Fruit fly (Drosophila melanogaster) whole organism, embryonic: ENCODE data around the gene Nubp1.

ENCODE experiments used
- Awh ChIP-seq: fragments of 200-800 bp; sonication (Bioruptor generic); IDR thresholded peaks from 2 replicates; pipeline ENCODE4, ENCODE4 v1.3.6; 2022; ENCODE audit warnings: missing biosample characterization, missing genetic modification characterization
- Bdp1 ChIP-seq: fragments of 200-800 bp; sonication (Bioruptor generic); optimal IDR thresholded peaks from 3 replicates; lab custom pipeline; 2016; ENCODE audit warnings: missing biosample characterization, missing genetic modification characterization
- CG10209 ChIP-seq: fragments of 200-800 bp; sonication (Bioruptor generic); optimal IDR thresholded peaks from 3 replicates; lab custom pipeline; 2017; ENCODE audit warnings: missing biosample characterization, mild to moderate bottlenecking, missing genetic modification characterization, missing genetic modification reagents
- CG10366 ChIP-seq: fragments of 200-800 bp; sonication (Bioruptor generic); IDR thresholded peaks from 2 replicates; pipeline ENCODE4 v1.3.6; 2022; ENCODE audit warnings: missing biosample characterization, missing genetic modification characterization
- CG10959 ChIP-seq: fragments of 200-800 bp; sonication (Bioruptor generic); IDR thresholded peaks from 2 replicates; pipeline ENCODE4 v1.3.6; 2022; ENCODE audit warnings: missing biosample characterization, missing genetic modification characterization
- CG11247 ChIP-seq: fragments of 200-800 bp; sonication (Bioruptor generic); IDR thresholded peaks from 2 replicates; pipeline ENCODE4 v1.3.6; 2022; ENCODE audit warnings: missing biosample characterization, missing genetic modification characterization
- CG1233 ChIP-seq: fragments of 200-800 bp; sonication (Bioruptor generic); optimal IDR thresholded peaks from 4 replicates; lab custom pipeline; 2018; ENCODE audit warnings: missing biosample characterization, mild to moderate bottlenecking, missing genetic modification characterization
- CG14710 ChIP-seq: fragments of 200-800 bp; sonication (Bioruptor generic); optimal IDR thresholded peaks from 3 replicates; lab custom pipeline; 2019; ENCODE audit warnings: missing biosample characterization, mild to moderate bottlenecking, missing genetic modification characterization, moderate library complexity
- CG14965 ChIP-seq: fragments of 200-800 bp; sonication (Bioruptor generic); optimal IDR thresholded peaks from 2 replicates; lab custom pipeline; 2016; ENCODE audit warnings: missing biosample characterization, missing genetic modification characterization, borderline replicate concordance
- CG15269 ChIP-seq: fragments of 200-800 bp; sonication (Bioruptor generic); optimal IDR thresholded peaks from 2 replicates; lab custom pipeline; 2018; ENCODE audit warnings: missing biosample characterization, mild to moderate bottlenecking, missing genetic modification characterization, moderate library complexity
- CG15696 ChIP-seq: fragments of 200-800 bp; sonication (Bioruptor generic); optimal IDR thresholded peaks from 2 replicates; lab custom pipeline; 2019; ENCODE audit warnings: missing biosample characterization, mild to moderate bottlenecking, missing genetic modification characterization, moderate library complexity
- CG18262 ChIP-seq: fragments of 200-800 bp; optimal IDR thresholded peaks from 3 replicates; lab custom pipeline; 2019; ENCODE audit warnings: missing biosample characterization, mild to moderate bottlenecking, missing genetic modification characterization, moderate library complexity
- CG2875 ChIP-seq: fragments of 200-800 bp; sonication (Bioruptor generic); optimal IDR thresholded peaks from 2 replicates; lab custom pipeline; 2017; ENCODE audit warnings: missing biosample characterization, mild to moderate bottlenecking, missing genetic modification characterization, missing genetic modification reagents
- CG3163 ChIP-seq: fragments of 200-800 bp; sonication (Bioruptor generic); optimal IDR thresholded peaks from 3 replicates; lab custom pipeline; 2016; ENCODE audit warnings: missing biosample characterization, missing genetic modification characterization
- CG32767 ChIP-seq: fragments of 200-800 bp; sonication (Bioruptor generic); IDR thresholded peaks from 2 replicates; pipeline ENCODE4 v1.3.6; 2022; ENCODE audit warnings: missing biosample characterization, missing genetic modification characterization
- CG32772 ChIP-seq: fragments of 200-800 bp; sonication (Bioruptor generic); IDR thresholded peaks from 2 replicates; pipeline ENCODE4 v1.3.6; 2022; ENCODE audit warnings: missing biosample characterization, missing genetic modification characterization
- CG4360 ChIP-seq: fragments of 200-800 bp; sonication (Bioruptor generic); IDR thresholded peaks from 2 replicates; pipeline ENCODE4 v1.3.6; 2022; ENCODE audit warnings: missing biosample characterization, missing genetic modification characterization
- CG4424 ChIP-seq: fragments of 200-800 bp; sonication (Bioruptor generic); optimal IDR thresholded peaks from 3 replicates; lab custom pipeline; 2016; ENCODE audit warnings: missing biosample characterization, missing genetic modification characterization
- CG4707 ChIP-seq: fragments of 200-800 bp; sonication (Bioruptor generic); optimal IDR thresholded peaks from 2 replicates; lab custom pipeline; 2018; ENCODE audit warnings: missing biosample characterization, mild to moderate bottlenecking, missing genetic modification characterization, moderate library complexity
- CG5180 ChIP-seq: fragments of 200-800 bp; sonication (Bioruptor generic); optimal IDR thresholded peaks from 3 replicates; lab custom pipeline; 2017; ENCODE audit warnings: missing biosample characterization, missing genetic modification characterization, mild to moderate bottlenecking, moderate library complexity, missing genetic modification reagents
- CG6854 ChIP-seq: fragments of 200-800 bp; sonication (Bioruptor generic); optimal IDR thresholded peaks from 3 replicates; lab custom pipeline; 2017; ENCODE audit warnings: missing biosample characterization, mild to moderate bottlenecking, missing genetic modification characterization
- CG7745 ChIP-seq: fragments of 200-800 bp; sonication (Bioruptor generic); optimal IDR thresholded peaks from 2 replicates; lab custom pipeline; 2018; ENCODE audit warnings: missing biosample characterization, mild to moderate bottlenecking, missing genetic modification characterization, moderate library complexity
- CG9817 ChIP-seq: fragments of 200-800 bp; sonication (Bioruptor generic); optimal IDR thresholded peaks from 2 replicates; lab custom pipeline; 2018; ENCODE audit warnings: missing biosample characterization, mild to moderate bottlenecking, missing genetic modification characterization, moderate library complexity
- D19B ChIP-seq: fragments of 200-800 bp; sonication (Bioruptor generic); optimal IDR thresholded peaks from 2 replicates; lab custom pipeline; 2017; ENCODE audit warnings: missing biosample characterization, mild to moderate bottlenecking, missing genetic modification characterization
- Deaf1 ChIP-seq: fragments of 200-800 bp; optimal IDR thresholded peaks from 3 replicates; lab custom pipeline; 2019; ENCODE audit warnings: missing biosample characterization, mild to moderate bottlenecking, missing genetic modification characterization, moderate library complexity
- Doc3 ChIP-seq: fragments of 200-800 bp; sonication (Bioruptor generic); IDR thresholded peaks from 3 replicates; pipeline ENCODE4 v1.3.6; 2022; ENCODE audit warnings: missing biosample characterization, missing genetic modification characterization; ENCODE audit not compliant: partially characterized antibody
- ERR ChIP-seq: fragments of 200-800 bp; sonication (Bioruptor generic); optimal IDR thresholded peaks from 2 replicates; lab custom pipeline; 2016; ENCODE audit warnings: missing biosample characterization, missing genetic modification characterization
- H2.0 ChIP-seq: fragments of 200-800 bp; sonication (Bioruptor generic); IDR thresholded peaks from 2 replicates; pipeline ENCODE4 v1.3.6; 2022; ENCODE audit warnings: missing biosample characterization, missing genetic modification characterization
- HLH4C ChIP-seq: fragments of 200-800 bp; sonication (Bioruptor generic); IDR thresholded peaks from 3 replicates; pipeline ENCODE4 v1.3.6; 2022; ENCODE audit warnings: missing biosample characterization, missing genetic modification characterization; ENCODE audit not compliant: partially characterized antibody
- HmgD ChIP-seq: fragments of 200-800 bp; sonication (Bioruptor generic); optimal IDR thresholded peaks from 3 replicates; lab custom pipeline; 2016; ENCODE audit warnings: missing biosample characterization, missing genetic modification characterization
- Meics ChIP-seq: fragments of 200-800 bp; sonication (Bioruptor generic); optimal IDR thresholded peaks from 2 replicates; lab custom pipeline; 2017; ENCODE audit warnings: missing biosample characterization, mild to moderate bottlenecking, missing genetic modification characterization
- Mes4 ChIP-seq: fragments of 200-800 bp; sonication (Bioruptor generic); optimal IDR thresholded peaks from 2 replicates; lab custom pipeline; 2016; ENCODE audit warnings: missing biosample characterization, missing genetic modification characterization
- Nf-YA ChIP-seq: fragments of 200-800 bp; sonication (Bioruptor generic); IDR thresholded peaks from 2 replicates; pipeline ENCODE4 v1.3.6; 2022; ENCODE audit warnings: missing biosample characterization, missing genetic modification characterization
- NfI ChIP-seq: fragments of 200-800 bp; sonication (Bioruptor generic); optimal IDR thresholded peaks from 3 replicates; lab custom pipeline; 2018; ENCODE audit warnings: missing biosample characterization, mild to moderate bottlenecking, missing genetic modification characterization, moderate library complexity
- TFAM ChIP-seq: fragments of 200-800 bp; sonication (Bioruptor generic); optimal IDR thresholded peaks from 2 replicates; lab custom pipeline; 2017; ENCODE audit warnings: missing biosample characterization, missing genetic modification characterization, inconsistent platforms
- dimm ChIP-seq: fragments of 200-800 bp; sonication (Bioruptor generic); IDR thresholded peaks from 2 replicates; pipeline ENCODE4 v1.3.6; 2022; ENCODE audit warnings: missing biosample characterization, missing genetic modification characterization
- en ChIP-seq: fragments of 200-800 bp; sonication (Bioruptor generic); optimal IDR thresholded peaks from 2 replicates; lab custom pipeline; 2016; ENCODE audit warnings: missing biosample characterization, missing genetic modification characterization
- esg ChIP-seq: fragments of 200-800 bp; sonication (Bioruptor generic); conservative IDR thresholded peaks from 2 replicates; pipeline ENCODE4 v1.3.6; 2022; ENCODE audit warnings: missing biosample characterization, missing genetic modification characterization
- ewg ChIP-seq: fragments of 200-800 bp; sonication (Bioruptor generic); optimal IDR thresholded peaks from 3 replicates; lab custom pipeline; 2017; ENCODE audit warnings: mild to moderate bottlenecking, missing biosample characterization, missing genetic modification reagents, missing genetic modification characterization
- fd102C ChIP-seq: fragments of 200-800 bp; sonication (Bioruptor generic); optimal IDR thresholded peaks from 2 replicates; lab custom pipeline; 2018; ENCODE audit warnings: missing biosample characterization, mild to moderate bottlenecking, missing genetic modification characterization, moderate library complexity
- grn ChIP-seq: fragments of 200-800 bp; sonication (Bioruptor generic); optimal IDR thresholded peaks from 3 replicates; lab custom pipeline; 2017; ENCODE audit warnings: missing biosample characterization, missing genetic modification characterization
- insv ChIP-seq, 2 experiments: fragments of 200-800 bp; sonication (Bioruptor generic); optimal IDR thresholded peaks; 3 replicates each; lab custom pipeline; 2016 to 2018; ENCODE audit warnings: missing biosample characterization in 2 of 2, missing genetic modification characterization in 2 of 2
- knrl ChIP-seq: fragments of 200-800 bp; sonication (Bioruptor generic); IDR thresholded peaks from 3 replicates; pipeline ENCODE4 v1.3.6; 2022; ENCODE audit warnings: missing biosample characterization, missing genetic modification characterization; ENCODE audit not compliant: partially characterized antibody
- nerfin-2 ChIP-seq: fragments of 200-800 bp; sonication (Bioruptor generic); IDR thresholded peaks from 2 replicates; pipeline ENCODE4 v1.3.6; 2022; ENCODE audit warnings: missing biosample characterization, missing genetic modification characterization; ENCODE audit not compliant: partially characterized antibody
- pnt ChIP-seq: fragments of 200-800 bp; sonication (Bioruptor generic); optimal IDR thresholded peaks from 3 replicates; lab custom pipeline; 2016; ENCODE audit warnings: missing biosample characterization, missing genetic modification characterization
- repo ChIP-seq: fragments of 200-800 bp; sonication (Bioruptor generic); optimal IDR thresholded peaks from 2 replicates; lab custom pipeline; 2016; ENCODE audit warnings: missing biosample characterization, missing genetic modification characterization
- salm ChIP-seq: fragments of 200-800 bp; sonication (Bioruptor generic); optimal IDR thresholded peaks from 2 replicates; lab custom pipeline; 2018; ENCODE audit warnings: missing biosample characterization, mild to moderate bottlenecking, missing genetic modification characterization
- tll ChIP-seq, 2 experiments: fragments of 200-800 bp in 1 of 2; fragments of >200 bp in 1 of 2; sonication (Bioruptor generic) in 1 of 2; optimal IDR thresholded peaks; 2 replicates each; lab custom pipeline; 2017 to 2019; ENCODE audit warnings: missing biosample characterization in 2 of 2, missing genetic modification characterization in 2 of 2, mild to moderate bottlenecking in 1 of 2, moderate library complexity in 1 of 2

Gene Nubp1

dm6 chr2L:16715841-16716701 lies 16.3 kb upstream of the Nubp1 start, which contains the start of the genes Cyt-c-d and CG31808 (continued):
- TF ChIP-seq Doc3 (GFP tag; lab: Robert Waterston, UW) = no peak
- TF ChIP-seq NfI = peak; percentile 97
- peak; percentile 88 for TF ChIP-seq repo
- TF ChIP-seq Deaf1 (tag; lab: Kevin White, UChicago) = peak; percentile 83
- peak; percentile 95 for TF ChIP-seq ewg (GFP tag; lab: Kevin White, UChicago)
- peak; percentile 85 for TF ChIP-seq en (GFP tag; lab: Kevin White, UChicago)
- peak in 1 of 2 experiments; percentile 59 for TF ChIP-seq insv (GFP tag; optimal IDR thresholded peaks at IDR 0.05; lab: Kevin White, UChicago)
- TF ChIP-seq grn (GFP tag; lab: Kevin White, UChicago) = peak; percentile 76
- no peak for TF ChIP-seq nerfin-2 (GFP tag; lab: Robert Waterston, UW)
- TF ChIP-seq Nf-YA (GFP tag; lab: Robert Waterston, UW) = peak; percentile 97
- TF ChIP-seq CG15269 (tag; lab: Kevin White, UChicago) = peak; percentile 98
- TF ChIP-seq salm (tag; lab: Kevin White, UChicago) = peak; percentile 98
- peak; percentile 98 for TF ChIP-seq CG10366
- TF ChIP-seq CG7745 (tag; lab: Kevin White, UChicago) = peak; percentile 59
- peak; percentile 95 for TF ChIP-seq CG14710 (tag; lab: Kevin White, UChicago)
- peak; percentile 96 for TF ChIP-seq CG32767
- TF ChIP-seq CG4360 (GFP tag; lab: Robert Waterston, UW) = peak; percentile 84
- no peak for TF ChIP-seq HLH4C (GFP tag; lab: Robert Waterston, UW)
- peak; percentile 98 for TF ChIP-seq Awh (GFP tag; lab: Robert Waterston, UW)
- peak; percentile 97 for TF ChIP-seq CG2875 (GFP tag; lab: Kevin White, UChicago)
- peak; percentile 94 for TF ChIP-seq CG11247
- TF ChIP-seq CG1233 (GFP tag; lab: Kevin White, UChicago) = peak; percentile 94
- peak; percentile 60 for TF ChIP-seq CG3163 (GFP tag; lab: Kevin White, UChicago)
- TF ChIP-seq CG4424 = peak; percentile 96
- peak; percentile 98 for TF ChIP-seq CG32772 (GFP tag; lab: Robert Waterston, UW)
- TF ChIP-seq dimm = peak; percentile 93
- peak; percentile 83 for TF ChIP-seq TFAM (GFP tag; lab: Kevin White, UChicago)
- TF ChIP-seq HmgD (GFP tag; lab: Kevin White, UChicago) = peak; percentile 57
- TF ChIP-seq Meics (GFP tag; lab: Kevin White, UChicago) = peak; percentile 95
- peak; percentile 91 for TF ChIP-seq CG5180
- TF ChIP-seq esg (GFP tag; lab: Robert Waterston, UW) = peak; percentile 97
- TF ChIP-seq CG6854 = peak; percentile 92
- TF ChIP-seq CG15696 (tag; lab: Kevin White, UChicago) = peak; percentile 77
- TF ChIP-seq CG10959 = peak; percentile 92
- peak; percentile 78 for TF ChIP-seq D19B (GFP tag; lab: Kevin White, UChicago)
- peak; percentile 93 for TF ChIP-seq CG4707
- TF ChIP-seq knrl (GFP tag; lab: Robert Waterston, UW) = no peak
- TF ChIP-seq CG14965 (GFP tag; lab: Kevin White, UChicago) = peak; percentile 58
- peak; percentile 92 for TF ChIP-seq CG9817 (tag; lab: Kevin White, UChicago)
- peak in 1 of 2 experiments; percentile 11 for TF ChIP-seq tll (GFP tag; optimal IDR thresholded peaks at IDR 0.05; lab: Kevin White, UChicago)
- peak; percentile 98 for TF ChIP-seq CG18262 (tag; lab: Kevin White, UChicago)
- peak; percentile 97 for TF ChIP-seq H2.0 (GFP tag; lab: Robert Waterston, UW)
- TF ChIP-seq CG10209 (GFP tag; lab: Kevin White, UChicago) = peak; percentile 98
- TF ChIP-seq Mes4 (GFP tag; lab: Kevin White, UChicago) = peak; percentile 94
- TF ChIP-seq fd102C (GFP tag; lab: Kevin White, UChicago) = peak; percentile 65
- TF ChIP-seq Bdp1 = peak; percentile 85
- TF ChIP-seq ERR (GFP tag; lab: Kevin White, UChicago) = peak; percentile 78
- TF ChIP-seq pnt (GFP tag; lab: Kevin White, UChicago) = peak; percentile 92
